Worm (Caenorhabditis elegans): ENCODE measurements around the gene fbxa-69.

Gene fbxa-69

ce11 chrV:15773941-15774340, 41.8 kb downstream of the fbxa-69 start:
- TF ChIP-seq ceh-16 (tag; optimal IDR thresholded peaks at IDR 0.05) (no peak), ceh-9 (tag; optimal IDR thresholded peaks at IDR 0.05) (no peak), elt-2 (tag; optimal IDR thresholded peaks at IDR 0.05) (no peak), R02D3.7 (tag; optimal IDR thresholded peaks at IDR 0.05) (no peak), aly-2 (tag; optimal IDR thresholded peaks at IDR 0.05) (no peak), hmg-11 (tag; optimal IDR thresholded peaks at IDR 0.05) (no peak)

ce11 chrV:15773141-15773540, 42.6 kb downstream of the fbxa-69 start, which contains the start of gene nhr-60:
Gene nhr-60 (minus strand): TSS chrV:15773241.
- TF ChIP-seq nhr-12 (tag; optimal IDR thresholded peaks at IDR 0.05) (no peak), nhr-43 (tag; optimal IDR thresholded peaks at IDR 0.05; ENCODE audit: poor library complexity, severe bottlenecking) (no peak), ZK546.5 (tag; optimal IDR thresholded peaks at IDR 0.05) (no peak), unc-62 (GFP tag; optimal IDR thresholded peaks at IDR 0.05) (no peak), elt-1 (tag; optimal IDR thresholded peaks at IDR 0.05) (no peak), ceh-28 (tag; optimal IDR thresholded peaks at IDR 0.05) (no peak), fos-1 (tag; optimal IDR thresholded peaks at IDR 0.05) (no peak), nhr-23 (tag; optimal IDR thresholded peaks at IDR 0.05) (no peak), ceh-82 (tag; optimal IDR thresholded peaks at IDR 0.05) (no peak), R02D3.7 (tag; optimal IDR thresholded peaks at IDR 0.05) (no peak), elt-3 (tag; optimal IDR thresholded peaks at IDR 0.05) (no peak), lin-39 (tag; optimal IDR thresholded peaks at IDR 0.05) (no peak), tbx-2 (tag; optimal IDR thresholded peaks at IDR 0.05) (no peak), skn-1 (tag; optimal IDR thresholded peaks at IDR 0.05) (no peak)

ce11 chrV:15769072-15769471, 46.7 kb downstream of the fbxa-69 start, which contains the start of gene F57A10.4:
Gene F57A10.4 (plus strand): TSS chrV:15769438.
- no peak for TF ChIP-seq mdl-1 (tag; optimal IDR thresholded peaks at IDR 0.05)
- no peak for TF ChIP-seq ceh-82 (tag; optimal IDR thresholded peaks at IDR 0.05)
- TF ChIP-seq nhr-77 (tag; optimal IDR thresholded peaks at IDR 0.05): no peak

ce11 chrV:15766122-15766594, 49.6 kb downstream of the fbxa-69 start, which contains the start of the genes haf-3 and F57A10.2:
Gene haf-3 (minus strand): TSS chrV:15766172.
Gene F57A10.2 (plus strand): TSS chrV:15766575.
- peak; percentile 62 for TF ChIP-seq ama-1 (optimal IDR thresholded peaks at IDR 0.05)
- peak; percentile 87 for TF ChIP-seq ceh-82 (tag; optimal IDR thresholded peaks at IDR 0.05)
- peak; percentile 49 for TF ChIP-seq skn-1 (tag; optimal IDR thresholded peaks at IDR 0.05)
- peak; percentile 51 for TF ChIP-seq zag-1 (tag; optimal IDR thresholded peaks at IDR 0.05)
- TF ChIP-seq pqm-1 (tag; optimal IDR thresholded peaks at IDR 0.05): peak; percentile 54
- TF ChIP-seq nfya-1 (tag; optimal IDR thresholded peaks at IDR 0.05; ENCODE audit: insufficient read depth): peak; percentile 89
- TF ChIP-seq egl-27 (tag; optimal IDR thresholded peaks at IDR 0.05): peak; percentile 33
- TF ChIP-seq ceh-9 (tag; optimal IDR thresholded peaks at IDR 0.05): no peak
- peak; percentile 87 for TF ChIP-seq R02D3.7 (tag; optimal IDR thresholded peaks at IDR 0.05)
- peak; percentile 74 for TF ChIP-seq jun-1 (tag; optimal IDR thresholded peaks at IDR 0.05)
- peak; percentile 32 for TF ChIP-seq daf-12 (tag; optimal IDR thresholded peaks at IDR 0.05)
- TF ChIP-seq egl-5 (tag; optimal IDR thresholded peaks at IDR 0.05): peak; percentile 80
- TF ChIP-seq nhr-67 (tag; optimal IDR thresholded peaks at IDR 0.05): no peak
- no peak for TF ChIP-seq fos-1 (tag; optimal IDR thresholded peaks at IDR 0.05)
- no peak for TF ChIP-seq unc-62 (GFP tag; optimal IDR thresholded peaks at IDR 0.05)
- peak; percentile 62 for TF ChIP-seq lin-39 (tag; optimal IDR thresholded peaks at IDR 0.05)
- no peak for TF ChIP-seq mml-1 (tag; optimal IDR thresholded peaks at IDR 0.05)
- TF ChIP-seq ZK546.5 (tag; optimal IDR thresholded peaks at IDR 0.05): peak; percentile 33
- peak; percentile 82 for TF ChIP-seq hmg-11 (tag; optimal IDR thresholded peaks at IDR 0.05)
- TF ChIP-seq mdl-1 (tag; optimal IDR thresholded peaks at IDR 0.05): no peak
- peak; percentile 90 for TF ChIP-seq snpc-4 (tag; optimal IDR thresholded peaks at IDR 0.05)
- no peak for TF ChIP-seq nhr-237 (tag; optimal IDR thresholded peaks at IDR 0.05)
- peak; percentile 94 for TF ChIP-seq pha-4 (tag; optimal IDR thresholded peaks at IDR 0.05)
- TF ChIP-seq nhr-28 (tag; optimal IDR thresholded peaks at IDR 0.05): no peak
- TF ChIP-seq eor-1 (tag; optimal IDR thresholded peaks at IDR 0.05): no peak
- TF ChIP-seq elt-2 (tag; optimal IDR thresholded peaks at IDR 0.05): peak; percentile 58
- TF ChIP-seq elt-1 (tag; optimal IDR thresholded peaks at IDR 0.05): peak; percentile 26
- no peak for TF ChIP-seq ceh-16 (tag; optimal IDR thresholded peaks at IDR 0.05)
- peak; percentile 85 for TF ChIP-seq nhr-25 (tag; optimal IDR thresholded peaks at IDR 0.05)
- TF ChIP-seq lsy-12 (tag; optimal IDR thresholded peaks at IDR 0.05): peak; percentile 78
- no peak for TF ChIP-seq nhr-76 (tag; optimal IDR thresholded peaks at IDR 0.05)
- peak; percentile 90 for TF ChIP-seq nhr-43 (tag; optimal IDR thresholded peaks at IDR 0.05; ENCODE audit: poor library complexity, severe bottlenecking)
- TF ChIP-seq sea-2 (GFP tag; optimal IDR thresholded peaks at IDR 0.05): no peak
- peak; percentile 78 for TF ChIP-seq ceh-28 (tag; optimal IDR thresholded peaks at IDR 0.05)
- no peak for TF ChIP-seq unc-39 (tag; optimal IDR thresholded peaks at IDR 0.05)
- peak; percentile 91 for TF ChIP-seq nhr-23 (tag; optimal IDR thresholded peaks at IDR 0.05)
- peak; percentile 34 for TF ChIP-seq fkh-10 (GFP tag; optimal IDR thresholded peaks at IDR 0.05)
- TF ChIP-seq aly-2 (tag; optimal IDR thresholded peaks at IDR 0.05): peak; percentile 30
- peak; percentile 89 for TF ChIP-seq tbx-2 (tag; optimal IDR thresholded peaks at IDR 0.05)
- no peak for TF ChIP-seq ztf-11 (tag; optimal IDR thresholded peaks at IDR 0.05)
- TF ChIP-seq nhr-12 (tag; optimal IDR thresholded peaks at IDR 0.05): no peak
- TF ChIP-seq ztf-4 (tag; optimal IDR thresholded peaks at IDR 0.05): peak; percentile 17
- TF ChIP-seq lin-15B (tag; optimal IDR thresholded peaks at IDR 0.05): peak; percentile 93
